Worm (Caenorhabditis elegans): ENCODE results near the gene chts-1.

DNA sequence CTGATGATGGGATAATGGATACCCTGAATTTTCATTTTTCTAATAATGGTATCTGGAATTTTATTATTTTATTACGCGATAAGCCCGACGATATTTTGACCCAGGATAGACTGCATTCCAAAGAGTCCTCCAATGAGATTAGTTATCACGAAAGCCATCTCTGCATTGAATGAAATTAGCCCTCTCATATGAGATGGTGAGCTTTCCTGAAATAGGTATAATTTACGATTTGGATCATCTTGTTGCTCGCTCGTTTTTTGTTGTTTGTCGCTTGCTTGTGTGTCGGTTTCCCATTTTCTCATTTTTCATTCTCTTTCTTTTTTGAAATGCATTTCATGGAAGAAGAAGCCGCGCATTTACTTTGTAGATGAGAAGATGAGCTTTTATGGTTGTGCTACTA, 27.9 kb downstream of the chts-1 start:
- TF ChIP-seq nhr-76 (tag; optimal IDR thresholded peaks at IDR 0.05) = no peak
- TF ChIP-seq zag-1 (tag; optimal IDR thresholded peaks at IDR 0.05) = no peak
- TF ChIP-seq egl-27 (tag; optimal IDR thresholded peaks at IDR 0.05) = no peak
- no peak for TF ChIP-seq unc-130 (tag; optimal IDR thresholded peaks at IDR 0.05)
- TF ChIP-seq ceh-82 (tag; optimal IDR thresholded peaks at IDR 0.05) = no peak
